Worm (Caenorhabditis elegans) whole organism, early embryonic: Measurements from ENCODE around the gene T10H10.2.

Experiments
- ama-1 ChIP-seq: fragments of 150-350 bp; optimal IDR thresholded peaks from 2 replicates; lab custom pipeline; 2014
- ceh-13 ChIP-seq: fragments of 200-800 bp; sonication (Bioruptor generic); optimal IDR thresholded peaks from 2 replicates; lab custom pipeline; 2018; ENCODE audit warnings: mild to moderate bottlenecking, missing genetic modification characterization, missing compliant biosample characterization
- hnd-1 ChIP-seq: sonication (generic microtip); optimal IDR thresholded peaks from 2 replicates; lab custom pipeline; 2016; ENCODE audit warnings: missing genetic modification characterization, missing compliant biosample characterization
- sea-1 ChIP-seq: fragments of 200-800 bp; sonication (Bioruptor generic); conservative IDR thresholded peaks from 2 replicates; pipeline ENCODE4 v1.3.6; 2022; ENCODE audit warnings: missing genetic modification characterization, missing compliant biosample characterization
- tra-4 ChIP-seq: sonication (generic microtip); optimal IDR thresholded peaks from 2 replicates; lab custom pipeline; 2017; ENCODE audit warnings: missing genetic modification characterization, missing compliant biosample characterization

ce11 chrX:2302782-2303181 is 8.2 kb downstream of the T10H10.2 start, which contains the start of gene hum-6:
- TF ChIP-seq ama-1 (lab: Kevin White, UChicago) (no peak), tra-4 (tag; lab: Kevin White, UChicago) (no peak), ceh-13 (GFP tag; lab: Kevin White, UChicago) (no peak), hnd-1 (tag; lab: Kevin White, UChicago) (no peak), sea-1 (GFP tag; lab: Robert Waterston, UW) (no peak)
